Fruit fly (Drosophila melanogaster) ovary, adult (tissue): ENCODE measurements around the gene Svil.
A peak's percentile ranks its signal among the peaks of the same experiment; 100 is the strongest.

Source experiments
- CG17801 ChIP-seq: fragments of 200-800 bp; optimal IDR thresholded peaks from 2 replicates; lab custom pipeline; 2019; ENCODE audit warnings: missing biosample characterization, mild to moderate bottlenecking, missing genetic modification characterization, moderate library complexity; ENCODE audit not compliant: partially characterized antibody

The Svil gene

dm6 chr3L:2504796-2505195 is 127.3 kb downstream of the Svil start:
- no peak for TF ChIP-seq CG17801 (GFP tag; lab: Kevin White, UChicago)

- no peak for TF ChIP-seq CG17801 (GFP tag; lab: Kevin White, UChicago)
Observed at dm6 chr3L:2515197-2515596, 137.7 kb downstream of the Svil start.

- no peak for TF ChIP-seq CG17801 (GFP tag; lab: Kevin White, UChicago)
Observed at dm6 chr3L:2526873-2527272, 149.4 kb downstream of the Svil start, which contains the start of gene CG32295. CG32295 (minus strand) TSS chr3L:2526973.

- TF ChIP-seq CG17801 (GFP tag; lab: Kevin White, UChicago) = no peak
Observed at dm6 chr3L:2530090-2530489, 152.6 kb downstream of the Svil start.

dm6 chr3L:2530635-2531034 is 153.2 kb downstream of the Svil start:
- TF ChIP-seq CG17801 (GFP tag; lab: Kevin White, UChicago) = no peak

DNA sequence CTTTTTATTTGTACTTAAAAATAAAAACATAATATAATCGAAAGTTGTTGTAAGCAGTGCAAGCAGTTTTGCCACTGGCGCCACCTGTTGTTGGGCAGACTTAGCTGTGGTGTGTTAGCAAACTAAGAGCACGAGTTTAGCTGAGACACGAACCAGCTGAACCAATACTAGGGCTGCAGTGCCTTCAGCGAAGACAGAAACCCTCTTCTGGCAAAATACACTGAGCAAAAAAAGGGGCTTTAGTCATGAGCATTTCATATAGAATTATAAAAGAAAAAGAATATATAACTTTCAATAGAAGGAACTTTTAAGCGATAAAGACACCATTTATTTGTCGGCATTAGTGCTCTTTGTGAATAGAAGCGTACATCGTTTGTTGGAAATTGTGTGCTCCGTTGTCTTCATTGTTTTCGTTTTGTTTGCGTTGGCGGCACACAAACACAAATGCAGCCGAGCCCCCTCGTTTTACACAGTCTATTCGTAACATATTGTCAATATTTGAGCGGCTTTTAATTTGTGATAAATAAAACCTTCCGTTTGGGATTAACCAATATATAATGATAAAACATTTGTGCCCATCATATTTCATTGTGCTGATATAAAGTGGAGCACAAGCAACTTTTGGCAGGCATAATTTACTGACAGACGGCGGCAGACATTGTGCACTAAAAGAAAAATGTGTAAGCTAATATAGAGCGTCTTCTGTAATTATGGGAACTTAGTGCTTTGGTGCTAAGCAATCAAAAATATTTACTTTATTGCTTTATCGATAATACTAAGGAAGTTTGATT is 154.1 kb downstream of the Svil start:
- TF ChIP-seq CG17801 (GFP tag; lab: Kevin White, UChicago) = peak; percentile 55

DNA sequence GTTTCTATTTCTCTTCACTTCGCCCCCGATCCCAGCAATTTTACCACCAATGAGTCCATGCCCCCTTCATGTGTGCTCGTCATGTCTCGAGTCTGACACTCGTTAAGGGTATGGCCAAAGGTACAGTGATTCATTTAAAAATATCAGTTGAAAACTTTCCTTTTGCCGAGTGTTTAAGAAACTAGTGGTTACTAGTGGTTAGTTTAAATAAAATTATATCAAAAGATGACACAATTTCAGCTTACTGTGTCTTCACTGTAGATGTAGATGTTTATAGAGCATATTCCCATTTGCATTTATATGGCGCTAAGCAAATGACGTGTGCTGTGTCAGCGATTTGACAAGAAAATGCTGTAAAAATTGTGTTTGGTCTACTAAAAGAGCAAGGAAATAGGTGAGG is 154.9 kb downstream of the Svil start:
- TF ChIP-seq CG17801 (GFP tag; lab: Kevin White, UChicago) = no peak

DNA sequence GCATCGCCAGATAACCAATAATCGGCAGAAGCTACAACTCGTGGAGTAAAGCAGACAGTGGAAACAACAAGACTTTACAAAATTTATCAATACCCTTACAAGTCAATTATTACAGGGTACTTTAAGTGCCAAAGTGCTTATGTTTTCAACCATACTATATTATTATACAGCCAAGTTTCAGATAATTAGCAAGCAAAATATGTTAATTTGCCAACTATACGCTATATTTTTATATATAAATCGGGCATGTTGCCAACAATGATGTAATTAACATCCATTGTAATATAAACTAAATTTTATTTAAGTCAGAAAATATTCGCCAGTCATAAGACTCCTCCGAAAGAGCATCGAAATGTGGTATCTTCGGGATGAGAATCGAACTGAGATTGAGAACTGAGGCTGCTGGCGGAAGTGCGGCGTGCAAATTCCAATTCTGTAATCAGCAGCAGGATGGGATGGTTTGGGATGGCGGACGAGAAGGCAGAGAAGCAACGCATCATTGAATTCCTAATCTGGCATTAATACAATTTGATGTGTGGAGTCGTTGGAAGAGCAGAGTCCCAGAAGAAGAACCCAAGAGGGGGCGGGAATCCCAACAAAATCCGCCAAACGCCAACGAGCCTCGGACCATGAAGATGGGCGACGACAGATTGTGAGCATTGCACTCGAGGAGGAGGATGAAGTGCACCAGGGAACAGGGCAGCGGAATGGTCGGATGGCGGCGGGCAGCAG is 155.7 kb downstream of the Svil start:
- TF ChIP-seq CG17801 (GFP tag; lab: Kevin White, UChicago) = no peak

DNA sequence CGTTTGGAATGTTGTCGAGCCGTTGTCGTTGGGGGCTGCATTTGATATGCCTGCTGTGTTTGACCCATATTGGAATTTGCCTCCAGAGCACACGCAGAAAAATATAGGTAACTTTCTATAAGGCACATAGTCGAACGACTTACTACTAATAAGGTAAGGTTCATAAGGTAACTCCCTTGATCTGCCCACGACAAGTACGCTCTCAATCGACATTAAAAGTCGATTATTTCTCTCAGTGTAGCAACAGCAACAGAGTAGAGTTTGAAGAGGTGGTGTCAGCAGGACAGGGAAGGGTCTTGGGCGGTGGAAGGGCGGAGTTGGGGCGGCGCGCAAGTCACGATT is 156.2 kb downstream of the Svil start:
- TF ChIP-seq CG17801 (GFP tag; lab: Kevin White, UChicago) = no peak

DNA sequence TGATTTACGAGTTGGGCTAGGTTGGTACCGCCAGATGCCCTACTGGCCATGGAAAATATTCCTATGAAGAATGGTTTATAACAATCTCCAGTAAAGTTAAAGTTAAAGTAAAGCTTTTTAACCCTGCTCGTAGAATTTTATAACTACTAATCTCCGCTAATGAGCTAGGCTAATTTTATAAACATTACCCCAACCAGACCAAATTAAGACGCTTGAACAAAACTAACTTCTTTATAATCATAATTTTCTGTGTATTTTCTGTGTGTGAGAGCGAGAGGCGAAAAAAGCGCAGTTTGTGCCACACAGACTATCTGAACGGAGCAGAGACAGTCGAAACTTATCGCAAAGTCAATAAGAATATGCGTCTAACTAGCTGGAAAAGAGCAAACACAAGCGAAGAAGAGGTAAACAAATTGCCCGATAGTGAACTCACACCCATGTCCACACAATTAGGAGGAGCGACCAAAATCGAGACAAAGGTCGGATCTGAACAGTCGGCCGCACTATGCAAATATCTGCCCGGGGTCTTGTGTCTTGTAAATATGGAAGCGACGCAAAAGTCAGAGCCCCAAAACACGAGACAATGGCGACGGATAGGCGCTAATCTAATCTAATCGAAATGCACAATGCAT is 159.6 kb downstream of the Svil start:
- TF ChIP-seq CG17801 (GFP tag; lab: Kevin White, UChicago) = peak; percentile 14

DNA sequence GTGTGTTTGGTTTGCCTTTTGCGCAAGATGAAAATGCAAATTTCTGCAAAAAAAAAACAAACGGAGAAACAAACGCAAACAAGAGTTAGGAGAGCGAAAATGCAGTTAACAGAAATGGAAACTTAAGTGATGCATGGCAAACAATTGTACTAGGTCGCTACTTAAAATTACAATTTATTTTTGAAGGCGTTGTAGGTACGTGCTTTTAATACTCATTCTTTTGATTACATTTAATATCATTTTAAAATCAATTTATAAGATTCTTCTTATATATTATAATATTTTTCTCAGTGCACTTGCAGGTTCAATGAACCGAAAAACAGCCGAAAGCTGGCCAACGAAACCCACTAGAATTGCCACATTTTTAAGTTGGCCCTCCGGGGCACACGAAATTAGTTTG is 163.9 kb downstream of the Svil start:
- TF ChIP-seq CG17801 (GFP tag; lab: Kevin White, UChicago) = no peak

DNA sequence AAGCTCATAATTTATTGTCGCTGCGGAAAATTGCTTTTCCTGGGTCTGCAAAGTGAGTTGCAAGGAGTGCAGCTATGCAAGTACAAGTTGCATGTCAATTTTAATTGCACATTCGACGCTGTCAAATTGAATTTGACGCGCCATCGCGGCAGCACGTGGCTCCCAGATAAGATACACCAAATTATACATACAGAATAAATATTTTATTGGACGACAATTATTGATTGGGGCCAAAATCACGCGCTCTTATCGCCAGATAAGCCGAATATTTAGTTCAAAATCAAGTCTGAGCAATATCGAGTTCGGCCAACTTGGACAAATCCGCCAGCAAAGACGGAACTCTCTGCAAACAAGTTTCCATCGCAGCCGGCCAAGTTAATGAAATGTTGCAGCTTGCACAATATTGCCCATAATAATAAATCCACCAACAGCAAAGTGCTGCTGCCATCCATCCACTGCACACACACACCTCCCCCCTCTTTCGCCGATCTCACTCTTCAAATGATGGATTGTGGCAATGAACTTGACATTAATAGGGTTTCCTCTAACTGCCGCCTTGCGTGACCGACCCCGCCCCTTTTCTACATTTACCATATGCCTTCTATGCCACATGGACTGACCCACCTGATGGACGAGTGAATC is 167.1 kb downstream of the Svil start:
- TF ChIP-seq CG17801 (GFP tag; lab: Kevin White, UChicago) = no peak

- TF ChIP-seq CG17801 (GFP tag; lab: Kevin White, UChicago) = no peak
Observed at dm6 chr3L:2545077-2545453, 167.6 kb downstream of the Svil start.

DNA sequence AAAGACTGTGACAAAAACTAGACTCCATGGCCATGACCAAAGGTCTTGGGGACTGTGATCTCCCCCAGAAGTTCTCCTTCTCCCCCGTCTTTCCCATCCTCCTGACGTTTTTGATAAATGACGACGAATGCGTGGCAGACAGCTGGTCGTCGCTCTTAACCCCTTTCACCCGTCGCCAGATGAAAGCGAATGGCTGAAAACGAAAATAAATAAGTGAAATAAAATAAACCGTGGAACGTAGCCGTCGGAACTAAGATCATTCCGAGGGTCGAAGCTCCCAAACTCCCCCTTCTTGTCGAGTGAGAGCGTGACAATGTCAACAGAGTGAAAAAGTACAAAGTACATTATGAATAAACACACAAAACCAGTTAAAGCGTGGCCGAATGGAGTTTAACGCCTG is 168.5 kb downstream of the Svil start:
- no peak for TF ChIP-seq CG17801 (GFP tag; lab: Kevin White, UChicago)
